Fruit fly (Drosophila melanogaster): ENCODE measurements around the gene Nepl21.

DNA sequence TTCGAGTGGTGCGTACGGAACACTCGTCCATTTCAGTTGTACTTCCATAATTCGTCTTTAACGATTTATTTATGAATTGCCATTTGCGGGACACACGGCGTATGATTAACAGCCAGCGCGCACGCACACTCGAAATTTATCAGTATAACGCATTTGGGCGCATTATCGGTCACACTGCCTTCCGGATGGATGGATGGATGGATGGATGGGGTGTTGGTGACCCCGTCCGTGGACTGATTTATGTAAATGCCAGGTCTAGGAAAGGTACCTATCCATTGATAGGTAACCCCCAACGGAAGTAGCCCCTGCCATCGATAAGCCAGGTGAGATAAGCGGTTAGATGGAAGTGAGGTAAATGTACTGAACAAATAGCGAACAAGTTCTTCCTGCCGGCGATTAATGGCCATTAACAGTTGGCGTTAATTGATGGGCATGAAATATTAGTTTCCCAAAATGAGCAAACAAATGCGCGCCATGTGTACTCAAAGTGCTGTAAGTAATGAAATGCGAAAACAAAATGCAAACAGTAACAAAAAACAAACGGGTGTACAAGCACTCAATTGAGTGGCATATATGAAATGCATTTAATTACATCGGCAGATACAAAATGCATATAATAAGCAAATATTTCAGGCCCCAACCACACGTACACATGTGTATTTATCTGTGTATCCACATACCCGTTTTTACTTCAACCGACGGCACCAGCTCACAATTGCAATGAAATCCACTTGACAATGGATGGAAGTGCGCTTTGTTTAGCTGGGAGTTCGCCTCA, 34.6 kb upstream of the Nepl21 start:
- TF ChIP-seq ovo (GFP tag; optimal IDR thresholded peaks at IDR 0.05) (no peak), Mnt (GFP tag; optimal IDR thresholded peaks at IDR 0.05) (no peak), CG12768 (GFP tag; optimal IDR thresholded peaks at IDR 0.05) (peak; percentile 35), CG1620 (GFP tag; optimal IDR thresholded peaks at IDR 0.05) (no peak)
